Worm (Caenorhabditis elegans): ENCODE data around the gene T10D4.11.

Gene T10D4.11

DNA sequence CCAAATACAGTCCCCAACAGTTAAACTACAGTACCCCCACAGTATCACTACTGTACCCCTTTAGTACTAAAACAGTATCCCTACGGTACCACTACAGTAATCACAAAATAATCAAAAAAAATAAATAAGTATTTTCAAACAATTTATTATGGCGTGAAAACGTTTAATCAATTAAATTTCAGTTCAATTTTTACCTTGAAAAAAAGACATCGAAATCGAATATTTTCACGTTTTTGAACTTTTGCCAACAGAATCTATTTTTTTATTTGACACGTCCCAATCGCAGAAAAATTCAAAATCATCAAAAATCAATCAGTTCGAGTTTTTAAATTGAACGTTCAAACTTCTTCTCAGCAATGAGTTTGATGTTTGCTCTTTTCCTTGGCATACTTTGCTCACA is 35.5 kb downstream of the T10D4.11 start, which contains the start of gene clec-123:
clec-123 (plus strand) TSS at position 301 of the 400 bp plus-strand sequence.
- TF ChIP-seq mbf-1 (tag; optimal IDR thresholded peaks at IDR 0.05) (no peak), aly-2 (tag; optimal IDR thresholded peaks at IDR 0.05) (no peak), nhr-23 (tag; optimal IDR thresholded peaks at IDR 0.05) (no peak), ceh-82 (tag; optimal IDR thresholded peaks at IDR 0.05) (no peak), ztf-1 (GFP tag; conservative IDR thresholded peaks at IDR 0.05) (no peak), lin-39 (tag; optimal IDR thresholded peaks at IDR 0.05) (no peak)

DNA sequence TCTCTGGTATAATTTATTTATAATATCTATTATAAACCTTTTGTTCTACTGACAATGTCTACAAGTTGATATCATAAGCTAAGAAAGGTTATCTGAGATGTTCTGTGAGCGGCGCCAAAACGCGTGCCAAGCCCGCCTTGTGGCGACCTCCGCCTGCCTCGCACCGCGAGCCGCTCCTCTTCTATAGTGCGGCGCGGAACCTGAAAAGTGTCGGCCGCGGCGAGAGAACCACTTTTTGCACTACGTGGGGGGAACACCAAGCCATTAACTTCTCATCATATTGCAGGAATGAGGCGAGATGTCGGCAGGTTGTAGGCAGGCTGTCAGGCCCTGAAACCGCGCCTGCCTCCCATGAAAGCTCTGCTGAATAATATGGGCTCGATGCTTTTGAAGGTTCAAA is 36.1 kb downstream of the T10D4.11 start:
- peak; percentile 45 for TF ChIP-seq snpc-4 (tag; optimal IDR thresholded peaks at IDR 0.05)
- TF ChIP-seq alr-1 (tag; optimal IDR thresholded peaks at IDR 0.05), result no peak

DNA sequence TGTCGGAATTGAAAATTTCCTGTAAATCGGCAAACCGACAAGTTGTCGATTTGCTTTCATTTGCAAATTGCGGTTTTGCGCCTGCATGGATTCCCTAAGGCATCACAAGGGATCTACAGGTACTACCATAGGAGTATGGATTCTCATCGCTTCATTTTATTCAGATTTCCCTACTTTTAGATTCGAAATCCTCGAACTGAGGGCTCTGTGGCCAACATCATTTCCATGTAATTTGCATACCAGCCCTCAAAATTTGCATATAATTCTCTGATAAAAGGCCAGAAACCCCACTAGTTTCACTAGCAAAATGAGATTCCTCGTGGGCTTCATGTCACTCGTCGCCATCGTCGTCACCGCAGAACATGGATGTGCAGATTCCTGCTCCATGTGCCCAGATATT is 37.1 kb downstream of the T10D4.11 start, which contains the start of gene Y25C1A.2:
Y25C1A.2 (plus strand) TSS at position 301 of the 400 bp plus-strand sequence.
- TF ChIP-seq sem-4 (tag; optimal IDR thresholded peaks at IDR 0.05) (no peak), nhr-77 (tag; optimal IDR thresholded peaks at IDR 0.05) (no peak), mdl-1 (tag; optimal IDR thresholded peaks at IDR 0.05) (no peak), elt-1 (tag; optimal IDR thresholded peaks at IDR 0.05) (no peak), nhr-10 (tag; optimal IDR thresholded peaks at IDR 0.05) (no peak), aly-2 (tag; optimal IDR thresholded peaks at IDR 0.05) (no peak), alr-1 (tag; optimal IDR thresholded peaks at IDR 0.05) (no peak), lin-11 (tag; optimal IDR thresholded peaks at IDR 0.05) (no peak), nhr-6 (tag; optimal IDR thresholded peaks at IDR 0.05) (no peak), sma-9 (GFP tag; optimal IDR thresholded peaks at IDR 0.05) (no peak), sma-9 (tag; optimal IDR thresholded peaks at IDR 0.05) (no peak), lin-13 (GFP tag; optimal IDR thresholded peaks at IDR 0.05) (no peak), crh-2 (tag; optimal IDR thresholded peaks at IDR 0.05) (no peak)

DNA sequence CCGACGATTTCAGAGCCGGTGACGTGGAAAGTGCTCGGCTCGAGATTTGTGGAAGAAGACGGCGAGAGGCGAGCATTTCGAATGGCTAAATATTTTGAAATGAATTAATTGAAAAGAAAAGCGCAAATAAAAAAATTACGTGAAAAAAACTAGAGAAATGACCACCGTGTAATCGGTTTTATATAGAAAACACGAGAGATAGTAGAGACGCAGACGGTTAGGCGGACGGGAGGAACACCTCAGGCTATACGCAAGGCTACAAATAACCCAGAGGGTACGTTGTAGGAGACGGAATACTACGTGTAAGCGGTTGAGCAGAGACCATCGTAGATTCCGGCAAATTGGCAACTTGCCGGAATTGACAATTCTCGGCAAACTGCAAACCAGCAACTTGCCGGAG is 38.3 kb downstream of the T10D4.11 start, which contains the start of gene Y25C1A.13:
Y25C1A.13 (minus strand) TSS at position 101 of the 400 bp plus-strand sequence.
- TF ChIP-seq F13H6.1 (tag; optimal IDR thresholded peaks at IDR 0.05), result peak; percentile 18
- TF ChIP-seq nhr-77 (tag; optimal IDR thresholded peaks at IDR 0.05), result no peak

DNA sequence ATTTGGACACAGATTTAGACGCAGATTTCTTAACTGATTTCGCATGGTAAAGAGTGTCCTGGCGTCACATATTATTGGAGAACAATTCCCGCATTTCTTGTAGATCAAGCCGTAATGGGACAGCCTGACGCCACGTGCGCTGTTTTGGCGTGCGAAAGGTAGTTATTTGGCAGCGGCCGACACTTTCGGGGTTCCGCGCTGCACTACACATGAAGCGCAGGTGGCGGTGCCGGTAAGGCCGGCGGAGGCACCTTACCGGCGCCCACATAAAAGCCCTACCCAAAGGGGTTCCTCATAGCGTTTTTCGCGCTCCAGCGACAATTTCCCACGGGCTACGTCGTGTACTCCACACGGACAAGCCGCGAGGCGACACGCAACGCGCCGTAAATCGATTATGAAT is 39.3 kb downstream of the T10D4.11 start:
- TF ChIP-seq mdl-1 (tag; optimal IDR thresholded peaks at IDR 0.05) (no peak), aly-2 (tag; optimal IDR thresholded peaks at IDR 0.05) (no peak), nhr-23 (tag; optimal IDR thresholded peaks at IDR 0.05) (no peak), ztf-1 (GFP tag; conservative IDR thresholded peaks at IDR 0.05) (no peak), unc-62 (GFP tag; optimal IDR thresholded peaks at IDR 0.05) (no peak), dmd-4 (tag; optimal IDR thresholded peaks at IDR 0.05) (no peak), peb-1 (tag; optimal IDR thresholded peaks at IDR 0.05) (no peak), lsy-2 (tag; optimal IDR thresholded peaks at IDR 0.05) (no peak), nhr-10 (tag; optimal IDR thresholded peaks at IDR 0.05) (no peak), egl-27 (tag; optimal IDR thresholded peaks at IDR 0.05) (no peak), snpc-4 (tag; optimal IDR thresholded peaks at IDR 0.05) (no peak), zag-1 (tag; optimal IDR thresholded peaks at IDR 0.05) (no peak), sem-4 (tag; optimal IDR thresholded peaks at IDR 0.05) (no peak), nhr-237 (tag; optimal IDR thresholded peaks at IDR 0.05) (no peak), nhr-25 (tag; optimal IDR thresholded peaks at IDR 0.05) (no peak)

DNA sequence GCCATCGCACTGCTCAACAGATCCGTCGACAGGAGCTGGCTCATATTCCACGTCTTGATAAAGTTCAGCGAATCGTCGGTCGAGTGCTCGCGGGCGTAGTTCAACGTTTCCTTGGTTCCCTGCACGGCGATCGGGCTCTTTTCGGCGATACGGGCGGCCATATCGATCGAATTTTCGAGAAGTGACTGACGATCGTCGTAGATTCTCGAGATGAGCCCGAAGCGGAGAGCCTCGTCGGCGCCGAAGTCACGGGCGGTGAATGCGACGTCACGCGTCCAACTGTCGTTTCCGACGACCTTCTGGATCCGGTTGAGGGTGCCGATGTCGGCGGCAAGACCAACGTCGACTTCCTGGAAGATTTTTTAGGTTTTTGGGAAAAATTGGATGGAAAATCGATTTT is 39.9 kb downstream of the T10D4.11 start:
- no peak for TF ChIP-seq Y55F3AM.14 (GFP tag; optimal IDR thresholded peaks at IDR 0.05)
- no peak for TF ChIP-seq ztf-4 (tag; optimal IDR thresholded peaks at IDR 0.05)
- no peak for TF ChIP-seq peb-1 (tag; optimal IDR thresholded peaks at IDR 0.05)
- no peak for TF ChIP-seq lin-13 (GFP tag; optimal IDR thresholded peaks at IDR 0.05)
- TF ChIP-seq snpc-4 (tag; optimal IDR thresholded peaks at IDR 0.05), result no peak
- no peak for TF ChIP-seq alr-1 (tag; optimal IDR thresholded peaks at IDR 0.05)

DNA sequence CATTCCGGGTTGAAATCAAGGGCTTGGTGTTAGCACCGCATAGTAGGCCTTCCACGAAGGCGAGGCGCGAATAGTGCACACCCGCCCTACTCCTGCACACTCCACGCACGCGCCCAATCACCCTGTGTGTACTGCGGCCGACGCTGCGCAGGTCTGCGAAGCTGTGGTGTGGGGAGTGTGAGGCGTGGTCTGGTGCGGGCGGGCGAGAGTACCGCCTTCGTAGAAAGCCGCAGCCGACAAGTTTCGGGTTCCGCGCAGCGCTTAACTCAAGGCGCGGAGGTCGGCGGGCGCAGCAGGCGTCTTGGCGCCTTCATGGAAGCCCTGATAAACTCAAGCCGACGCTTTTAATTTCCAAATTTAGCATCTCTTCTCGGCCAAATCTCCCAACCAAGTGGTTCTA is 41.3 kb downstream of the T10D4.11 start:
- TF ChIP-seq ama-1 (optimal IDR thresholded peaks at IDR 0.05) (no peak), dmd-4 (tag; optimal IDR thresholded peaks at IDR 0.05) (no peak), lin-13 (GFP tag; optimal IDR thresholded peaks at IDR 0.05) (no peak), nhr-6 (tag; optimal IDR thresholded peaks at IDR 0.05) (no peak), blmp-1 (tag; optimal IDR thresholded peaks at IDR 0.05; ENCODE audit: insufficient read depth) (no peak), sma-3 (GFP tag; optimal IDR thresholded peaks at IDR 0.05) (no peak), nhr-77 (tag; optimal IDR thresholded peaks at IDR 0.05) (no peak), sma-9 (GFP tag; optimal IDR thresholded peaks at IDR 0.05) (no peak), sma-9 (tag; optimal IDR thresholded peaks at IDR 0.05) (no peak), snpc-4 (tag; optimal IDR thresholded peaks at IDR 0.05) (no peak), lsy-2 (tag; optimal IDR thresholded peaks at IDR 0.05) (no peak), alr-1 (tag; optimal IDR thresholded peaks at IDR 0.05) (no peak), lin-11 (tag; optimal IDR thresholded peaks at IDR 0.05) (no peak), aly-2 (tag; optimal IDR thresholded peaks at IDR 0.05) (no peak), elt-3 (tag; optimal IDR thresholded peaks at IDR 0.05) (no peak)
